Fruit fly (Drosophila melanogaster) Kc167 (cell line): ENCODE measurements around the gene Pdss2.

Source experiments
- Myc ChIP-seq: fragments of >200 bp; optimal IDR thresholded peaks from 2 replicates; lab custom pipeline; 2017; ENCODE audit warnings: missing external identifiers
- Sin3A ChIP-seq: fragments of >200 bp; optimal IDR thresholded peaks from 2 replicates; lab custom pipeline; 2018; ENCODE audit warnings: missing external identifiers
- h ChIP-seq: fragments of >200 bp; optimal IDR thresholded peaks from 3 replicates; lab custom pipeline; 2018; ENCODE audit warnings: missing external identifiers
- psq ChIP-seq: fragments of >200 bp; optimal IDR thresholded peaks from 2 replicates; lab custom pipeline; 2017; ENCODE audit warnings: missing external identifiers

DNA sequence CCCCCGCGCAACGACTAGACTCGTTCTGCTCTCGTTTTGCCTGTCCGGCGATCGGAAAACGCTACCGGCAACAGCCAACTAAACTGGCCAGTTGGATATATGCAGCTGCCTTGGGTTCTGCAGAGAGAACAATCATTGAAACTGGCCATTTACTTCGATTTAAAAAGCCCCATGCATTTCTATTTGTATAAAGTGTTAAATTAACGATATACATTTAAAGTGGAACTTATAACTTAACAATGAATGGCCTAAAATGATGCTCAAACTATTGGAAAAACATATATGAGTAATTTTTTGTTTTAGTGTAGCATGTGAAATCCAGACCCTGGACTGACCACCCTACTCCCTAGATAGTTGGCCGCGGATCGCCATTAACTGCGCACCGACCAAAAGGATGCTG lies 38.9 kb upstream of the Pdss2 start:
- TF ChIP-seq Myc (lab: Kevin White, UChicago), result no peak
- TF ChIP-seq h (lab: Kevin White, UChicago), result no peak
- no peak for TF ChIP-seq Sin3A (lab: Kevin White, UChicago)
- no peak for TF ChIP-seq psq (lab: Kevin White, UChicago)
